Worm (Caenorhabditis elegans): ENCODE data around the gene cyp-33C11.

ce11 chrV:699051-699450, 13.7 kb downstream of the cyp-33C11 start:
- TF ChIP-seq him-1 (tag; optimal IDR thresholded peaks at IDR 0.05): no peak
- TF ChIP-seq dao-5 (tag; optimal IDR thresholded peaks at IDR 0.05): no peak
- TF ChIP-seq W03F9.2 (tag; optimal IDR thresholded peaks at IDR 0.05): no peak

All from whole organism, L4/young adult.